Fruit fly (Drosophila melanogaster) whole organism, embryonic: Measurements from ENCODE around the gene CG13996.
A peak's percentile ranks its signal among the peaks of the same experiment; 100 is the strongest.

ENCODE experiments used
- Atf3 ChIP-seq: fragments of 200-800 bp; sonication (Bioruptor generic); optimal IDR thresholded peaks from 3 replicates; lab custom pipeline; 2016; ENCODE audit warnings: missing biosample characterization, missing genetic modification characterization
- CG10431 ChIP-seq: fragments of 200-800 bp; sonication (Bioruptor generic); optimal IDR thresholded peaks from 3 replicates; lab custom pipeline; 2018; ENCODE audit warnings: missing biosample characterization, mild to moderate bottlenecking, missing genetic modification characterization
- CG10543 ChIP-seq: fragments of 200-800 bp; sonication (Bioruptor generic); optimal IDR thresholded peaks from 3 replicates; lab custom pipeline; 2017; ENCODE audit warnings: missing biosample characterization, mild to moderate bottlenecking, missing genetic modification characterization, moderate library complexity
- CG10959 ChIP-seq: fragments of 200-800 bp; sonication (Bioruptor generic); IDR thresholded peaks from 2 replicates; pipeline ENCODE4 v1.3.6; 2022; ENCODE audit warnings: missing biosample characterization, missing genetic modification characterization
- CG12104 ChIP-seq: fragments of 200-800 bp; sonication (Bioruptor generic); optimal IDR thresholded peaks from 3 replicates; lab custom pipeline; 2016; ENCODE audit warnings: missing biosample characterization, missing genetic modification characterization
- CG13894 ChIP-seq: fragments of 200-800 bp; sonication (Bioruptor generic); optimal IDR thresholded peaks from 3 replicates; lab custom pipeline; 2018; ENCODE audit warnings: missing biosample characterization, mild to moderate bottlenecking, missing genetic modification characterization, moderate library complexity
- CG14965 ChIP-seq: fragments of 200-800 bp; sonication (Bioruptor generic); optimal IDR thresholded peaks from 2 replicates; lab custom pipeline; 2016; ENCODE audit warnings: missing biosample characterization, missing genetic modification characterization, borderline replicate concordance
- CG15073 ChIP-seq: fragments of 200-800 bp; sonication (Bioruptor generic); optimal IDR thresholded peaks from 2 replicates; lab custom pipeline; 2016; ENCODE audit warnings: missing biosample characterization, missing genetic modification characterization
- CG15269 ChIP-seq: fragments of 200-800 bp; sonication (Bioruptor generic); optimal IDR thresholded peaks from 2 replicates; lab custom pipeline; 2018; ENCODE audit warnings: missing biosample characterization, mild to moderate bottlenecking, missing genetic modification characterization, moderate library complexity
- CG16863 ChIP-seq: fragments of 200-800 bp; sonication (Bioruptor generic); optimal IDR thresholded peaks from 3 replicates; lab custom pipeline; 2016; ENCODE audit warnings: missing biosample characterization, missing genetic modification characterization
- CG17186 ChIP-seq: fragments of 200-800 bp; sonication (Bioruptor generic); optimal IDR thresholded peaks from 3 replicates; lab custom pipeline; 2017; ENCODE audit warnings: missing biosample characterization, missing genetic modification reagents, missing genetic modification characterization
- CG17328 ChIP-seq: fragments of 200-800 bp; sonication (Bioruptor generic); IDR thresholded peaks from 2 replicates; pipeline ENCODE4 v1.3.6; 2022; ENCODE audit warnings: missing biosample characterization, missing genetic modification characterization
- CG32532 ChIP-seq: fragments of 200-800 bp; sonication (Bioruptor generic); IDR thresholded peaks from 2 replicates; pipeline ENCODE4 v1.3.6; 2022; ENCODE audit warnings: missing biosample characterization, missing genetic modification characterization
- CG32772 ChIP-seq: fragments of 200-800 bp; sonication (Bioruptor generic); IDR thresholded peaks from 2 replicates; pipeline ENCODE4 v1.3.6; 2022; ENCODE audit warnings: missing biosample characterization, missing genetic modification characterization
- CG4404 ChIP-seq: fragments of 200-800 bp; sonication (Bioruptor generic); IDR thresholded peaks from 2 replicates; pipeline ENCODE4 v1.3.6; 2022; ENCODE audit warnings: missing biosample characterization, missing genetic modification characterization
- CG6813 ChIP-seq: fragments of 200-800 bp; sonication (Bioruptor generic); optimal IDR thresholded peaks from 2 replicates; lab custom pipeline; 2017; ENCODE audit warnings: missing biosample characterization, missing genetic modification characterization, mild to moderate bottlenecking, moderate library complexity, missing genetic modification reagents
- CG7556 ChIP-seq: fragments of 200-800 bp; sonication (Bioruptor generic); optimal IDR thresholded peaks from 2 replicates; lab custom pipeline; 2017; ENCODE audit warnings: missing biosample characterization, mild to moderate bottlenecking, missing genetic modification characterization
- CG7963 ChIP-seq: fragments of 200-800 bp; sonication (Bioruptor generic); IDR thresholded peaks from 3 replicates; pipeline ENCODE4 v1.3.6; 2022; ENCODE audit warnings: missing biosample characterization, missing genetic modification characterization; ENCODE audit not compliant: partially characterized antibody
- CTCF ChIP-seq: fragments of 200-800 bp; sonication (Bioruptor generic); optimal IDR thresholded peaks from 2 replicates; lab custom pipeline; 2017; ENCODE audit warnings: missing biosample characterization, mild to moderate bottlenecking, missing genetic modification characterization, moderate library complexity
- CkIIα-i1 ChIP-seq: fragments of 200-800 bp; sonication (Bioruptor generic); IDR thresholded peaks from 2 replicates; pipeline ENCODE4 v1.3.6; 2022; ENCODE audit warnings: missing biosample characterization, missing genetic modification characterization
- D ChIP-seq, 2 experiments: fragments of 200-800 bp in 1 of 2; fragments of >200 bp in 1 of 2; sonication (Bioruptor generic) in 1 of 2; optimal IDR thresholded peaks; 2 replicates in 1 of 2; 3 replicates in 1 of 2; lab custom pipeline; 2017; ENCODE audit warnings: mild to moderate bottlenecking in 1 of 2, missing biosample characterization in 1 of 2, missing genetic modification characterization in 1 of 2, missing genetic modification reagents in 1 of 2
- Dad ChIP-seq: fragments of 200-800 bp; sonication (Bioruptor generic); optimal IDR thresholded peaks from 3 replicates; lab custom pipeline; 2016; ENCODE audit warnings: missing biosample characterization, missing genetic modification characterization
- Doc3 ChIP-seq: fragments of 200-800 bp; sonication (Bioruptor generic); IDR thresholded peaks from 3 replicates; pipeline ENCODE4 v1.3.6; 2022; ENCODE audit warnings: missing biosample characterization, missing genetic modification characterization; ENCODE audit not compliant: partially characterized antibody
- Ets97D ChIP-seq: fragments of 200-800 bp; sonication (Bioruptor generic); optimal IDR thresholded peaks from 3 replicates; lab custom pipeline; 2016; ENCODE audit warnings: missing biosample characterization, missing genetic modification characterization
- Fer2 ChIP-seq: fragments of 200-800 bp; sonication (Bioruptor generic); optimal IDR thresholded peaks from 2 replicates; lab custom pipeline; 2018; ENCODE audit warnings: missing biosample characterization, mild to moderate bottlenecking, missing genetic modification characterization, moderate library complexity
- MTF-1 ChIP-seq: fragments of 200-800 bp; sonication (Bioruptor generic); optimal IDR thresholded peaks from 2 replicates; lab custom pipeline; 2018; ENCODE audit warnings: missing biosample characterization, mild to moderate bottlenecking, missing genetic modification characterization, borderline replicate concordance
- NfI ChIP-seq: fragments of 200-800 bp; sonication (Bioruptor generic); optimal IDR thresholded peaks from 3 replicates; lab custom pipeline; 2018; ENCODE audit warnings: missing biosample characterization, mild to moderate bottlenecking, missing genetic modification characterization, moderate library complexity
- Ptx1 ChIP-seq: fragments of 200-800 bp; sonication (Bioruptor generic); IDR thresholded peaks from 2 replicates; pipeline ENCODE4 v1.3.6; 2022; ENCODE audit warnings: missing biosample characterization, missing genetic modification characterization
- Side ChIP-seq: fragments of 200-800 bp; sonication (Bioruptor generic); optimal IDR thresholded peaks from 2 replicates; lab custom pipeline; 2016; ENCODE audit warnings: missing biosample characterization, missing genetic modification characterization
- Usf ChIP-seq: fragments of 200-800 bp; sonication (Bioruptor generic); optimal IDR thresholded peaks from 2 replicates; lab custom pipeline; 2017; ENCODE audit warnings: missing genotype, missing biosample characterization, missing genetic modification characterization
- chm ChIP-seq: fragments of 200-800 bp; sonication (Bioruptor generic); IDR thresholded peaks from 2 replicates; pipeline ENCODE4 v1.3.6; 2022; ENCODE audit warnings: missing biosample characterization, missing genetic modification characterization
- crp ChIP-seq, 2 experiments: fragments of 200-800 bp; sonication (Bioruptor generic); optimal IDR thresholded peaks; 2 replicates in 1 of 2; 3 replicates in 1 of 2; lab custom pipeline; 2017; ENCODE audit warnings: missing biosample characterization in 2 of 2, missing genetic modification characterization in 2 of 2, mild to moderate bottlenecking in 1 of 2, moderate library complexity in 1 of 2
- cwo ChIP-seq: fragments of 200-800 bp; sonication (Bioruptor generic); optimal IDR thresholded peaks from 3 replicates; lab custom pipeline; 2017; ENCODE audit warnings: missing biosample characterization, missing genetic modification characterization, mild to moderate bottlenecking, moderate library complexity, missing genetic modification reagents
- fd64A ChIP-seq: fragments of 200-800 bp; sonication (Bioruptor generic); optimal IDR thresholded peaks from 3 replicates; lab custom pipeline; 2018; ENCODE audit warnings: missing biosample characterization, mild to moderate bottlenecking, missing genetic modification characterization
- gcm ChIP-seq: fragments of 200-800 bp; sonication (Bioruptor generic); optimal IDR thresholded peaks from 2 replicates; lab custom pipeline; 2019; ENCODE audit warnings: missing biosample characterization, mild to moderate bottlenecking, missing genetic modification characterization, moderate library complexity
- gfzf ChIP-seq: fragments of 200-800 bp; sonication (Bioruptor generic); optimal IDR thresholded peaks from 2 replicates; lab custom pipeline; 2016; ENCODE audit warnings: missing biosample characterization, mild to moderate bottlenecking, missing genetic modification characterization, moderate library complexity
- hb ChIP-seq: fragments of 200-800 bp; sonication (Bioruptor generic); IDR thresholded peaks from 3 replicates; pipeline ENCODE4 v1.3.6; 2022; ENCODE audit warnings: missing biosample characterization, missing genetic modification characterization; ENCODE audit not compliant: partially characterized antibody
- oc ChIP-seq: fragments of 200-800 bp; sonication (Bioruptor generic); optimal IDR thresholded peaks from 2 replicates; lab custom pipeline; 2018; ENCODE audit warnings: missing biosample characterization, mild to moderate bottlenecking, missing genetic modification characterization, moderate library complexity
- repo ChIP-seq: fragments of 200-800 bp; sonication (Bioruptor generic); optimal IDR thresholded peaks from 2 replicates; lab custom pipeline; 2016; ENCODE audit warnings: missing biosample characterization, missing genetic modification characterization
- sens-2 ChIP-seq: fragments of 200-800 bp; sonication (Bioruptor generic); IDR thresholded peaks from 2 replicates; pipeline ENCODE4 v1.3.6; 2022; ENCODE audit warnings: missing biosample characterization, missing genetic modification characterization
- slbo ChIP-seq: fragments of 200-800 bp; sonication (Bioruptor generic); IDR thresholded peaks from 2 replicates; pipeline ENCODE4 v1.3.6; 2022; ENCODE audit warnings: missing biosample characterization, missing genetic modification characterization
- slou ChIP-seq: fragments of 200-800 bp; sonication (Bioruptor generic); optimal IDR thresholded peaks from 3 replicates; lab custom pipeline; 2016; ENCODE audit warnings: missing biosample characterization, missing genetic modification characterization
- slp2 ChIP-seq: fragments of 200-800 bp; sonication (Bioruptor generic); optimal IDR thresholded peaks from 2 replicates; lab custom pipeline; 2016; ENCODE audit warnings: missing biosample characterization, missing genetic modification characterization
- stc ChIP-seq: fragments of 200-800 bp; sonication (Bioruptor generic); IDR thresholded peaks from 2 replicates; pipeline ENCODE4 v1.3.6; 2022; ENCODE audit warnings: missing biosample characterization, missing genetic modification characterization
- tll ChIP-seq, 2 experiments: fragments of 200-800 bp in 1 of 2; fragments of >200 bp in 1 of 2; sonication (Bioruptor generic) in 1 of 2; optimal IDR thresholded peaks; 2 replicates each; lab custom pipeline; 2017 to 2019; ENCODE audit warnings: missing biosample characterization in 2 of 2, missing genetic modification characterization in 2 of 2, mild to moderate bottlenecking in 1 of 2, moderate library complexity in 1 of 2
- tna ChIP-seq: fragments of 200-800 bp; sonication (Bioruptor generic); IDR thresholded peaks from 2 replicates; pipeline ENCODE4 v1.3.6; 2022; ENCODE audit warnings: missing biosample characterization, missing genetic modification characterization; ENCODE audit not compliant: partially characterized antibody
- ttk ChIP-seq: fragments of 200-800 bp; sonication (Bioruptor generic); IDR thresholded peaks from 2 replicates; pipeline ENCODE4 v2.1.2; 2022; ENCODE audit warnings: missing biosample characterization, missing genetic modification characterization
- zen2 ChIP-seq: fragments of 200-800 bp; sonication (Bioruptor generic); IDR thresholded peaks from 3 replicates; pipeline ENCODE4 v1.3.6; 2022; ENCODE audit warnings: missing biosample characterization, missing genetic modification characterization; ENCODE audit not compliant: partially characterized antibody

Gene CG13996

DNA sequence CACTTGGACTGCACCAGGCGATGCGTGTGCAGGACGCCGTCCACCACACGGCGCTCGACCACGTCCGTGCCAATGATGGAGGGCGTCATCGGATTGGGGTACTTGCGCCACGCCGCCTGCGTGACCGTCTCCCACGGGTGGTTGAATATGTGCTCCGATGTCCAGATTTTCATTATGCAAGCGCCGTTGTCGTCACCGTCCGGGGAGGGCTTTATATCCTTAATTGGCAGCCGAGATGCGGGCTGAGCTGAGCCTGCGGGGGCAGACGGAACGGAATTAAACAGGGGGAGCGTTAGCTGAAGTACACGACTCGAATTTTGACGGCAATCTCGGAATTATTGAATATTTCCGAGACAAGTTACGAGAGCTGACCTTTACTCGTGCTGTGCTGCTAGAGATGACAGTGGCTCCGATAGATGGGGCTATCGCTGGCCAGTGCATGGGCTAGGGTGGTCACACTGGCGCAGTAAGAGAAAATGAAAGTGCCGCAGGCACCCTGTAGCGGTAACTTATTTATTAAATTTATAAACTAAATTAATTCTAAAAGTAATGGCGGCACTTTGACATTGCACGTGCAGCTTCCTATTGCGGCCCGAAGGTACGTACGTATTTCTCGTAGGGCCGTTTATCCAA lies 27.0 kb downstream of the CG13996 start, which contains the start of gene IPIP (continued):
- TF ChIP-seq slou (GFP tag; lab: Kevin White, UChicago) (no peak), tll (GFP tag; optimal IDR thresholded peaks at IDR 0.05; lab: Kevin White, UChicago) (no peak), cwo (GFP tag; lab: Kevin White, UChicago) (peak; percentile 2), Fer2 (tag; lab: Kevin White, UChicago) (no peak), slbo (GFP tag; lab: Robert Waterston, UW) (peak; percentile 66), Usf (GFP tag; lab: Kevin White, UChicago) (no peak), CG7556 (GFP tag; lab: Kevin White, UChicago) (no peak), ttk (GFP tag; lab: Robert Waterston, UW) (no peak; the same call in 1 of the 2 replicates), Dad (peak; percentile 1), slp2 (GFP tag; lab: Kevin White, UChicago) (no peak), CG14965 (GFP tag; lab: Kevin White, UChicago) (no peak), gcm (GFP tag; lab: Kevin White, UChicago) (no peak), chm (GFP tag; lab: Robert Waterston, UW) (peak; percentile 58), CTCF (GFP tag; lab: Kevin White, UChicago) (peak; percentile 13), CG4404 (GFP tag; lab: Robert Waterston, UW) (no peak), CkIIα-i1 (GFP tag; lab: Robert Waterston, UW) (no peak), CG16863 (GFP tag; lab: Kevin White, UChicago) (no peak), Atf3 (GFP tag; lab: Kevin White, UChicago) (no peak), crp (GFP tag; optimal IDR thresholded peaks at IDR 0.05; lab: Kevin White, UChicago) (peak in 1 of 2 experiments; percentile 73), MTF-1 (GFP tag; lab: Kevin White, UChicago) (peak; percentile 29), CG32532 (GFP tag; lab: Robert Waterston, UW) (peak; percentile 67), CG7963 (GFP tag; lab: Robert Waterston, UW) (peak; percentile 82), D (optimal IDR thresholded peaks at IDR 0.05; lab: Kevin White, UChicago) (no peak), D (GFP tag; optimal IDR thresholded peaks at IDR 0.05; lab: Kevin White, UChicago) (no peak), gfzf (GFP tag; lab: Kevin White, UChicago) (peak; percentile 29), CG32772 (peak; percentile 23; the same call in 1 of the 2 replicates), Ptx1 (GFP tag; lab: Robert Waterston, UW) (peak; percentile 47), hb (GFP tag; lab: Robert Waterston, UW) (peak; percentile 83), CG15269 (tag; lab: Kevin White, UChicago) (no peak), CG10543 (peak; percentile 51), CG12104 (GFP tag; lab: Kevin White, UChicago) (no peak), CG10959 (no peak; the same call in 1 of the 2 replicates), CG10431 (GFP tag; lab: Kevin White, UChicago) (peak; percentile 57), Side (GFP tag; lab: Kevin White, UChicago) (no peak), NfI (GFP tag; lab: Kevin White, UChicago) (peak; percentile 51), stc (0 out of 2 replicates have a peak, but pooled peaks have one; percentile 9), CG17328 (peak; percentile 55; the same call in 1 of the 2 replicates), zen2 (GFP tag; lab: Robert Waterston, UW) (peak; percentile 54; the same call in 1 of the 3 replicates), CG17186 (GFP tag; lab: Kevin White, UChicago) (peak; percentile 49), repo (GFP tag; lab: Kevin White, UChicago) (no peak), Doc3 (GFP tag; lab: Robert Waterston, UW) (peak; percentile 73), CG6813 (GFP tag; lab: Kevin White, UChicago) (no peak), tna (GFP tag; lab: Robert Waterston, UW) (peak; percentile 79), Ets97D (GFP tag; lab: Kevin White, UChicago) (peak; percentile 27), sens-2 (GFP tag; lab: Robert Waterston, UW) (no peak), oc (tag; lab: Kevin White, UChicago) (no peak), CG13894 (no peak), fd64A (GFP tag; lab: Kevin White, UChicago) (no peak), CG15073 (GFP tag; lab: Kevin White, UChicago) (no peak)
